Fruit fly (Drosophila melanogaster): ENCODE data around the gene Pop5.

DNA sequence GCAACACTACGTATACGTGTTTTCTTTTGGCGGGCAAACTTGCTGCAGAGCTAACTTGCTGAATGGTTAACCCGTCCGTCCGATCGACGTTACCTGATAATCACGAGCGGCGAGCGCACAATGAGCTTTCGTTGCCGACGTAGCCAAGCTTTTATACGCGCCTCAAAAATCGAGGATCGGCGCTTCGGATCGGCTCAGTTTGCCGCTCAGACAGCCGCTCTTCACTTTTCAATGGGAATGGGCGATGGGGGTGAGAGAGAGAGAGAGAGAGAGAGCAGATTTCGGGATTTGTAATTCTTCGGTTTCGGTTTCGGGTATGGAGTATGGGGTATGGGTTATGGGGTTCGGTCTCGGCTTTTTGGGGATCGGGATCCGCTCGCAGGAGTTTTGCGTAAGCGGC, 12.9 kb downstream of the Pop5 start, which contains the start of gene Ilp8:
- TF ChIP-seq CTCF (optimal IDR thresholded peaks at IDR 0.05) (no peak), CG8478 (optimal IDR thresholded peaks at IDR 0.05) (no peak)

Measured in S2 (cell line).